Fruit fly (Drosophila melanogaster): Measurements from ENCODE around the gene CG43115.

Gene CG43115

DNA sequence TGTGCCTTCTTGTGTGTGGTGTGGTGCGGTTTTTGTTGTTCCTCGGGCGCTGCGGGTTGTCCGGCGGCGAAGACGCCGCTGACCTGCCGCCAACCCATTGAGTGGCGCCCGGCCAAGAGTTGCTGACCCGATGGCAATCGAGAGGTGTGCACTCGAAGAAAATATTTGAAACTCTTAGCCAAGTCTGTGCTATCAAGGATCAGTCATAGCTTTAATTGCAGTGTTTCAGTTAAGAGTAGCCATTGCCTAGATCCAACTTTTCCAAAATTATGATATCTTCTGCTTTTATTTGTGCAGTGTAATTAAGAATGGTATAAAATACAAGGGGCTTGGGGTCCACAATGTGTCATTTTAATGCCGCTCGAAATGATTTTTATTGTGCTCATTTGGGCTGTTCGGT is 41.6 kb downstream of the CG43115 start (continued):
- TF ChIP-seq lbe (GFP tag; optimal IDR thresholded peaks at IDR 0.05) (no peak), ind (GFP tag; optimal IDR thresholded peaks at IDR 0.05) (peak; percentile 31), toy (GFP tag; IDR thresholded peaks at IDR 0.05) (no peak), Meics (GFP tag; optimal IDR thresholded peaks at IDR 0.05) (no peak), Stat92E (GFP tag; optimal IDR thresholded peaks at IDR 0.05) (no peak), vfl (GFP tag; optimal IDR thresholded peaks at IDR 0.05) (peak; percentile 4), pum (GFP tag; optimal IDR thresholded peaks at IDR 0.05) (peak; percentile 24), Sry-δ (GFP tag; optimal IDR thresholded peaks at IDR 0.05) (no peak)

DNA sequence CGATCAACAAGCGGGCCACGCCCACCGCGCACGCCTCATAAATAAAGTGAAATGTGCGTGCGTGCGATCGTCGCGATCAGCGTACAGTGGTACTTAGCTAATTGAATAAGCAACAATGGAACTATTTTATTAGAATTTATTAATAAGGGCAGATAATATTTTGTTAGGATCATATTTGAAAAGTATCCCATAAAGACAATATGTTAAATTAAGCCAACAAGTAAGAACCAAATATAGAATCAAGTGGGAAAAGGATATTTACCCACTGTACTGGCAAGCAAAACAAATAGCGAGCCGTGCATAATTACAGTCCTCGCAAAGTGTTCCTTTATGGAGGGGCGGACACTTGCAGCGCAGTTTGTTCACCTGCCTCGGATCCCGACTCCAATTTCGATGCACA is 44.1 kb downstream of the CG43115 start:
- TF ChIP-seq lola (GFP tag; optimal IDR thresholded peaks at IDR 0.05): peak in 1 of 3 experiments; percentile 25
- peak; percentile 15 for TF ChIP-seq phol (tag; optimal IDR thresholded peaks at IDR 0.05)
- TF ChIP-seq nom (GFP tag; optimal IDR thresholded peaks at IDR 0.05): peak; percentile 24
- TF ChIP-seq row (GFP tag; IDR thresholded peaks at IDR 0.05): 0 out of 3 replicates have a peak, but pooled peaks have one; percentile 7
- TF ChIP-seq CG6689 (GFP tag; IDR thresholded peaks at IDR 0.05): peak; percentile 22; the same call in 1 of the 2 replicates
- no peak for TF ChIP-seq vnd (GFP tag; IDR thresholded peaks at IDR 0.05; ENCODE audit: partially characterized antibody)
- no peak for TF ChIP-seq cas (GFP tag; IDR thresholded peaks at IDR 0.05)
- no peak for TF ChIP-seq prd (optimal IDR thresholded peaks at IDR 0.05)
- TF ChIP-seq prd (GFP tag; IDR thresholded peaks at IDR 0.05): peak; percentile 54; the same call in 2 of the 3 replicates
- TF ChIP-seq Taf1 (GFP tag; IDR thresholded peaks at IDR 0.05): no peak
- TF ChIP-seq insv (GFP tag; optimal IDR thresholded peaks at IDR 0.05): no peak
- no peak for TF ChIP-seq CG6765 (GFP tag; optimal IDR thresholded peaks at IDR 0.05)
- TF ChIP-seq bsh (GFP tag; optimal IDR thresholded peaks at IDR 0.05): peak in 1 of 2 experiments; percentile 2
- TF ChIP-seq CG10979 (tag; optimal IDR thresholded peaks at IDR 0.05): peak; percentile 23
- TF ChIP-seq lbe (GFP tag; optimal IDR thresholded peaks at IDR 0.05): no peak
- no peak for TF ChIP-seq mirr (GFP tag; optimal IDR thresholded peaks at IDR 0.05)
- no peak for TF ChIP-seq caup (GFP tag; optimal IDR thresholded peaks at IDR 0.05; ENCODE audit: severe bottlenecking)
- TF ChIP-seq zfh1 (GFP tag; IDR thresholded peaks at IDR 0.05): 0 out of 3 replicates have a peak, but pooled peaks have one; percentile 26
- no peak for TF ChIP-seq CG14965 (GFP tag; optimal IDR thresholded peaks at IDR 0.05; ENCODE audit: borderline replicate concordance)
- no peak for TF ChIP-seq cg (GFP tag; optimal IDR thresholded peaks at IDR 0.05)
- no peak for TF ChIP-seq CG1233 (GFP tag; optimal IDR thresholded peaks at IDR 0.05)
- peak; percentile 41; the same call in 1 of the 2 replicates for TF ChIP-seq Xrp1 (GFP tag; IDR thresholded peaks at IDR 0.05)
- 0 out of 3 replicates have a peak, but pooled peaks have one; percentile 17 for TF ChIP-seq CG17361 (GFP tag; IDR thresholded peaks at IDR 0.05)
- no peak for TF ChIP-seq gcm (GFP tag; optimal IDR thresholded peaks at IDR 0.05)
- peak; percentile 69 for TF ChIP-seq sens (GFP tag)
- TF ChIP-seq dmrt11E (tag; optimal IDR thresholded peaks at IDR 0.05): peak; percentile 47
- no peak for TF ChIP-seq tgo (GFP tag; IDR thresholded peaks at IDR 0.05)
- peak; percentile 26 for TF ChIP-seq CG18262 (tag; optimal IDR thresholded peaks at IDR 0.05)
- TF ChIP-seq CG31441 (GFP tag; IDR thresholded peaks at IDR 0.05): no peak
- TF ChIP-seq yki (optimal IDR thresholded peaks at IDR 0.05): no peak
- no peak for TF ChIP-seq CG15479 (GFP tag; optimal IDR thresholded peaks at IDR 0.05)
- no peak for TF ChIP-seq Lim3 (GFP tag; IDR thresholded peaks at IDR 0.05)
- TF ChIP-seq HLH3B (GFP tag; IDR thresholded peaks at IDR 0.05): no peak
- TF ChIP-seq H15 (GFP tag; IDR thresholded peaks at IDR 0.05): no peak
- TF ChIP-seq E2f2 (GFP tag; IDR thresholded peaks at IDR 0.05): no peak
- TF ChIP-seq salm (tag; optimal IDR thresholded peaks at IDR 0.05): no peak
- TF ChIP-seq CG1602 (GFP tag; optimal IDR thresholded peaks at IDR 0.05): no peak
- peak; percentile 28 for TF ChIP-seq gem (tag; optimal IDR thresholded peaks at IDR 0.05)
- no peak for TF ChIP-seq Fer3 (tag; optimal IDR thresholded peaks at IDR 0.05)
- TF ChIP-seq Dad (GFP tag; optimal IDR thresholded peaks at IDR 0.05): no peak
- TF ChIP-seq run (tag; optimal IDR thresholded peaks at IDR 0.05): no peak
- 0 out of 2 replicates have a peak, but pooled peaks have one; percentile 12 for TF ChIP-seq Drgx (GFP tag; IDR thresholded peaks at IDR 0.05)
- peak; percentile 25 for TF ChIP-seq grau (tag; optimal IDR thresholded peaks at IDR 0.05)

All from whole organism, embryonic.